Worm (Caenorhabditis elegans): Measurements from ENCODE around the gene gmeb-3.
A peak's percentile ranks its signal among the peaks of the same experiment; 100 is the strongest.

The gmeb-3 gene

DNA sequence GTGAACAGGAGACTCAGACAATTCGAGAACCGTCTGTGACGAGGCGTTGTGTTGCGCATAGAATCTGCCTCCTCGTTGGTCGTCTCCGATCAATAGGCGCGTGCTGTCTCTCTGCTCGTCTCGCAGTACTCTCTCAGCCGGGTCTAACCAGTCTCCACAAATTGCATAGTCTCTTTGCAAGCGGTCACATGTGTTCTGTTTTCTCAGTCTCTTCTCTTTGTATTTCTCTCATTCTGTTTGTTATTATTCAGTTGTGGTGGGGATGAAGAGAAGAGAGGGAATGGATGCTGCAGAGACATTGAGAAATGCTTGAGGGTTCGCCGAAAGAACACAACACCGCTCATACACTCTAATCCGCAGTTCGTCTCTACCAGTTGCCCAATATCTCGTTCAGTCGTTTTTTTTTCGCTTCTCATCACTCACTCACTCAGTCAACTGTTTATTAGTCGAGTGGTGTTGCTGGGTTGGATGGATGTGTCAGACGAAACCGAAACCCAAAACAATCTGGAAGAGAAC, 33.1 kb downstream of the gmeb-3 start (continued):
- TF ChIP-seq nhr-237 (tag; optimal IDR thresholded peaks at IDR 0.05) (no peak), ama-1 (optimal IDR thresholded peaks at IDR 0.05) (peak; percentile 20), fos-1 (tag; optimal IDR thresholded peaks at IDR 0.05) (peak; percentile 79), lin-15B (tag; optimal IDR thresholded peaks at IDR 0.05) (peak; percentile 86)

DNA sequence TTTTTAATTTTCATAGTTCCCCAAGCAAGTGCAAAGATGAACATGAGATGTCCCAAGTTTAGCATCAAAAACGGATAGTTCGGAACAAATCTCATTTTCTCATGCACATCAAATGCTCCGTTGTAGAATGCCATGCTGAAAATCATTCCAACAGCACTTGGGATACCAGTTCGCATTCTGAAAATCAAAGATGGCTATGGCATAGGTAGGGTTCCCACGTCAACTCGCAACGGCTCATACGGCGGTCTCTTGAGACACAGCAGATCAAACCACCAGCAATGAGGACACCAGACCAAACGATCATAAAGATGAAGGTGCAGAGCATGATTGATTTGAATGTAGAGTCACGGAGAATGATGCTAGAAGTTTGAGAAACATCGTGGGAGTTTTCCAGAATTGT, 34.8 kb downstream of the gmeb-3 start:
- TF ChIP-seq unc-62 (GFP tag; optimal IDR thresholded peaks at IDR 0.05) (no peak), nhr-23 (tag; optimal IDR thresholded peaks at IDR 0.05) (no peak), skn-1 (tag; optimal IDR thresholded peaks at IDR 0.05) (no peak), R02D3.7 (tag; optimal IDR thresholded peaks at IDR 0.05) (no peak), aly-2 (tag; optimal IDR thresholded peaks at IDR 0.05) (no peak), lin-39 (tag; optimal IDR thresholded peaks at IDR 0.05) (no peak), snpc-4 (tag; optimal IDR thresholded peaks at IDR 0.05) (no peak), ceh-9 (tag; optimal IDR thresholded peaks at IDR 0.05) (no peak), daf-12 (tag; optimal IDR thresholded peaks at IDR 0.05) (no peak), nhr-12 (tag; optimal IDR thresholded peaks at IDR 0.05) (no peak), ceh-28 (tag; optimal IDR thresholded peaks at IDR 0.05) (no peak), ztf-11 (tag; optimal IDR thresholded peaks at IDR 0.05) (no peak), egl-5 (tag; optimal IDR thresholded peaks at IDR 0.05) (no peak), nhr-43 (tag; optimal IDR thresholded peaks at IDR 0.05; ENCODE audit: poor library complexity, severe bottlenecking) (no peak), fkh-2 (tag; optimal IDR thresholded peaks at IDR 0.05) (no peak), ZK546.5 (tag; optimal IDR thresholded peaks at IDR 0.05) (no peak), fos-1 (tag; optimal IDR thresholded peaks at IDR 0.05) (no peak), mdl-1 (tag; optimal IDR thresholded peaks at IDR 0.05) (no peak)

DNA sequence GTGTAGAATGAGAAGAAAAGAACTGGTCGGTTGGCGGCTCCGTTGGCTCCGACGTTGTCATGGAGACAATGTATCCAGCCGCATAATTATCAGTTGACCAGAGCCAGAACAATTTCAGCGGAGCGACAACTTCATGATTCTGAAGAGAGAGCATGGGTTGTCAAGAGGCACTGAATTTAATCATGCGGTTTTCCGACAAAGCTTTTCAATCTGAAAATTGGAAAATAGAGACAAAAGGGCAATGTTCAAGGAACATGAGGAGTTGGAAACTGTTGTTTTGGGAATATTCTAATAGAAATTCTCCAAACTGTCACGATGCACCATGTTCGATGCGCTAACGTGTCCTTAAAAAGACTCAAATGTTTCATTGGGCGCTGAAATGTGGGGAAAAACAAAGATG, 36.1 kb downstream of the gmeb-3 start, which contains the start of gene xbx-5:
xbx-5 (minus strand) TSS at position 56 of the 400 bp plus-strand sequence.
- TF ChIP-seq nhr-77 (tag; optimal IDR thresholded peaks at IDR 0.05), result no peak
- TF ChIP-seq ceh-9 (tag; optimal IDR thresholded peaks at IDR 0.05), result no peak
- no peak for TF ChIP-seq daf-12 (tag; optimal IDR thresholded peaks at IDR 0.05)

DNA sequence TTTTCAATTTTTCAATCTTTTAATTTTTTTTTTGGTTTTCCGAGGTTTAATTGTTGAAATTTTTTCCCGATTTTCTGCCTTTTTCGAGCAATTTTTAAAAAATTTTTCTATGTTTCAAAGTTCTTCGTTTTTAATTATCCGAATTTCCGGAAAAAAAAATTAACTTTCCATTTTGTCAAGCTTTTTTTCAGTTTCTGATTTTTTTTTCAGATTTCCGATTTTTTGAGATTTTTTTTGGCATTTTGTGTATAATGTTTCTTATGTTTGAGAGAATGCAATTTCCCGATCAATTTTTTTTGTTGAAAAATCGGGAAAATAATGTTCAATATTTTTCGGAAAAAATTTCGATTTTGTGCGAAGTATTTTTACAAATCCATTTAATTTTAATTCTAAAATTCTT, 38.6 kb downstream of the gmeb-3 start:
- TF ChIP-seq pha-4 (tag; optimal IDR thresholded peaks at IDR 0.05), result no peak
- TF ChIP-seq fkh-2 (tag; optimal IDR thresholded peaks at IDR 0.05), result no peak
- TF ChIP-seq ama-1 (optimal IDR thresholded peaks at IDR 0.05), result no peak
- no peak for TF ChIP-seq daf-12 (tag; optimal IDR thresholded peaks at IDR 0.05)
- TF ChIP-seq elt-1 (tag; optimal IDR thresholded peaks at IDR 0.05), result no peak
- no peak for TF ChIP-seq ceh-82 (tag; optimal IDR thresholded peaks at IDR 0.05)
- no peak for TF ChIP-seq ZK546.5 (tag; optimal IDR thresholded peaks at IDR 0.05)
- no peak for TF ChIP-seq nhr-25 (tag; optimal IDR thresholded peaks at IDR 0.05)
- TF ChIP-seq lsy-12 (tag; optimal IDR thresholded peaks at IDR 0.05), result no peak
- TF ChIP-seq nfya-1 (tag; optimal IDR thresholded peaks at IDR 0.05; ENCODE audit: insufficient read depth), result no peak
- no peak for TF ChIP-seq unc-62 (GFP tag; optimal IDR thresholded peaks at IDR 0.05)
- no peak for TF ChIP-seq R02D3.7 (tag; optimal IDR thresholded peaks at IDR 0.05)

DNA sequence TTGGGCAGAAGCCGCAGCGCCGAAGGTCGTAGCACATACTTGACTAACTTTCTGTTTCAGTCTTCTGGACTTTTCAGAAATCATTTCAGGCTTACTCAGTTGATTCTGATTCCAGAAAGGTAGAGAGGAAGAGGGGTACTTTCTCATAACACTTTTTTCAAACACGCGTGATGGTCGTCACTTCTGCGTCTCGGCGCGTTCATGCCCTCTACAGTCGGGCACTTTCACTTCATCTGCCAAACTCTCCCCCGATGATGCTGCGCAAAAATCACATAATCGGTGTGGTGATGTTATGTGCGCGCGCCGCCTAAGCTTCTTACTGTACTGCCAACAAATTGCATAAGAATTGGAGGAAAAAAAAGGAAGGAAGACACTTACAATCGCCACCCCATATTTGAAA, 39.3 kb downstream of the gmeb-3 start:
- peak; percentile 74 for TF ChIP-seq nhr-25 (tag; optimal IDR thresholded peaks at IDR 0.05)
- TF ChIP-seq nhr-43 (tag; optimal IDR thresholded peaks at IDR 0.05; ENCODE audit: poor library complexity, severe bottlenecking), result peak; percentile 1
- no peak for TF ChIP-seq nhr-23 (tag; optimal IDR thresholded peaks at IDR 0.05)

DNA sequence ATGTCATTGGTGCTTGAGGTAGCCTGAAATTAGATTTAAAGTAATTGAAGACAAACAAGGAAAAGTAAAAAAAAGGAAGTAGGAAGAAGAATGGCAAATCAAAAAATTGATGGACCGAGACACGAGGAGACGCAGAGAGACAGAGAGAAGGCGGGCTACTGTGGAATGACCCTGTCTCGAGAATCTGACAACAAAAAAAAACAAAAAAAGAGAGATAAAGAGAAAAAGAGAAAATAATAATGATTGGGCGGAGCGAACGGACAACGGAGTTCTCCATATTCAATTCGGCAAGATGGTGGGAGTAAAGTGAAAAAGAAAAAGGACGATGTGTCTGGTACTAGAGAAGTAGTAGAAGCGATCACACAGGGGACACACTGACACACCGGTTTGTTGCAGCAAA, 40.7 kb downstream of the gmeb-3 start, which contains the start of gene toh-1:
toh-1 (minus strand) TSS at position 23 of the 400 bp plus-strand sequence.
- TF ChIP-seq sea-2 (GFP tag; optimal IDR thresholded peaks at IDR 0.05), result no peak
- no peak for TF ChIP-seq daf-12 (tag; optimal IDR thresholded peaks at IDR 0.05)
- TF ChIP-seq pha-4 (tag; optimal IDR thresholded peaks at IDR 0.05), result no peak
- peak; percentile 31 for TF ChIP-seq nhr-23 (tag; optimal IDR thresholded peaks at IDR 0.05)
- TF ChIP-seq lin-15B (tag; optimal IDR thresholded peaks at IDR 0.05), result no peak
- TF ChIP-seq ama-1 (optimal IDR thresholded peaks at IDR 0.05), result peak; percentile 29
- TF ChIP-seq elt-3 (tag; optimal IDR thresholded peaks at IDR 0.05), result no peak
- no peak for TF ChIP-seq pqm-1 (tag; optimal IDR thresholded peaks at IDR 0.05)
- no peak for TF ChIP-seq aly-2 (tag; optimal IDR thresholded peaks at IDR 0.05)
- no peak for TF ChIP-seq unc-62 (GFP tag; optimal IDR thresholded peaks at IDR 0.05)
- no peak for TF ChIP-seq lsy-12 (tag; optimal IDR thresholded peaks at IDR 0.05)
- TF ChIP-seq egl-5 (tag; optimal IDR thresholded peaks at IDR 0.05), result no peak
- TF ChIP-seq nhr-25 (tag; optimal IDR thresholded peaks at IDR 0.05), result peak; percentile 22
- no peak for TF ChIP-seq lin-39 (tag; optimal IDR thresholded peaks at IDR 0.05)

All from whole organism, L3 larva.